Fruit fly (Drosophila melanogaster): ENCODE results near the gene hng3.

The hng3 gene

DNA sequence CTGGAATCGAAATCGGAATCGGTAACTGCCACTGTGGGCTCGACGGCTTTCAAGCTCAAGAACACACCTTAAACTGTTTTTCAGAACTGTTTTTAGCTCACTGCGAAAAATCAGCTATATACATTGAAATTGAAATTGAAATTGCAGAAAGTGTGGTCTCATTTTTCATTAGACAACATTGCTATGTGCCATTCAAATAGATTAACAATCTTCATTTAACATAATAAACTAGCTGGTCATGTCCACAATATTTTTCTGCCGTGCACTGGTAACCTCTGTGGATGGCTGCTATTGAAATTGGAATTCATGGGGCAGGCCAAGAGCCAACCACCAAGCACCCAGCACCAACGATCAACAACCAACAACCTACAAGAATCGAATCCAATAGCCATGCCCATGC, 19.3 kb downstream of the hng3 start (continued):
- TF ChIP-seq Max (GFP tag; optimal IDR thresholded peaks at IDR 0.05): no peak
- TF ChIP-seq vvl (GFP tag; IDR thresholded peaks at IDR 0.05): 0 out of 2 replicates have a peak, but pooled peaks have one; percentile 12
- 0 out of 3 replicates have a peak, but pooled peaks have one; percentile 33 for TF ChIP-seq CG34422 (GFP tag; IDR thresholded peaks at IDR 0.05)
- peak; percentile 35 for TF ChIP-seq Blimp-1 (GFP tag; optimal IDR thresholded peaks at IDR 0.05)
- TF ChIP-seq CG7839 (tag; optimal IDR thresholded peaks at IDR 0.05): peak; percentile 9
- TF ChIP-seq ranshi (GFP tag; IDR thresholded peaks at IDR 0.05): peak; percentile 43; the same call in 1 of the 2 replicates
- peak; percentile 53; the same call in 1 of the 2 replicates for TF ChIP-seq chm (GFP tag; IDR thresholded peaks at IDR 0.05)
- no peak for TF ChIP-seq CG6813 (GFP tag; optimal IDR thresholded peaks at IDR 0.05)
- peak in 1 of 3 experiments; percentile 6 for TF ChIP-seq Stat92E (GFP tag; optimal IDR thresholded peaks at IDR 0.05)
- TF ChIP-seq Med (GFP tag): peak; percentile 57
- TF ChIP-seq sim (GFP tag; IDR thresholded peaks at IDR 0.05): no peak
- TF ChIP-seq CG17328 (GFP tag; IDR thresholded peaks at IDR 0.05): 0 out of 2 replicates have a peak, but pooled peaks have one; percentile 26
- TF ChIP-seq hth (optimal IDR thresholded peaks at IDR 0.05): no peak
- TF ChIP-seq phol (tag; optimal IDR thresholded peaks at IDR 0.05): peak; percentile 16
- TF ChIP-seq Spps (tag; optimal IDR thresholded peaks at IDR 0.05): peak; percentile 33
- peak; percentile 31 for TF ChIP-seq nmo (GFP tag; optimal IDR thresholded peaks at IDR 0.05)
- no peak for TF ChIP-seq sc (optimal IDR thresholded peaks at IDR 0.05)
- peak; percentile 15 for TF ChIP-seq sc (GFP tag; optimal IDR thresholded peaks at IDR 0.05)
- TF ChIP-seq ci (GFP tag; IDR thresholded peaks at IDR 0.05): peak; percentile 7; the same call in 1 of the 3 replicates
- peak; percentile 3 for TF ChIP-seq fd64A (GFP tag; optimal IDR thresholded peaks at IDR 0.05)
- TF ChIP-seq Ptx1 (GFP tag; IDR thresholded peaks at IDR 0.05): no peak
- no peak for TF ChIP-seq CG42726 (GFP tag; IDR thresholded peaks at IDR 0.05; ENCODE audit: partially characterized antibody)
- no peak for TF ChIP-seq CG31388 (GFP tag; optimal IDR thresholded peaks at IDR 0.05)
- TF ChIP-seq bsh (GFP tag; optimal IDR thresholded peaks at IDR 0.05): peak; percentile 63 to 66
- no peak for TF ChIP-seq knrl (GFP tag; IDR thresholded peaks at IDR 0.05; ENCODE audit: partially characterized antibody)
- TF ChIP-seq grau (tag; optimal IDR thresholded peaks at IDR 0.05): peak; percentile 18
- no peak for TF ChIP-seq tll (GFP tag; optimal IDR thresholded peaks at IDR 0.05)
- no peak for TF ChIP-seq lab (GFP tag; optimal IDR thresholded peaks at IDR 0.05)
- no peak for TF ChIP-seq D (optimal IDR thresholded peaks at IDR 0.05)
- no peak for TF ChIP-seq D (GFP tag; optimal IDR thresholded peaks at IDR 0.05)
- 0 out of 2 replicates have a peak, but pooled peaks have one; percentile 16 for TF ChIP-seq lmd (GFP tag; IDR thresholded peaks at IDR 0.05)
- no peak for TF ChIP-seq dm (GFP tag; optimal IDR thresholded peaks at IDR 0.05)
- peak; percentile 66 for TF ChIP-seq Xrp1 (GFP tag; IDR thresholded peaks at IDR 0.05)
- TF ChIP-seq CG11504 (tag; optimal IDR thresholded peaks at IDR 0.05): peak; percentile 20
- no peak for TF ChIP-seq dati (GFP tag; IDR thresholded peaks at IDR 0.05)
- TF ChIP-seq CG12391 (tag; optimal IDR thresholded peaks at IDR 0.05): peak; percentile 10
- peak; percentile 76 for TF ChIP-seq Drgx (GFP tag; IDR thresholded peaks at IDR 0.05)
- TF ChIP-seq psq (GFP tag; optimal IDR thresholded peaks at IDR 0.05): no peak
- TF ChIP-seq sens (GFP tag): peak; percentile 84
- no peak for TF ChIP-seq BEAF-32 (GFP tag; optimal IDR thresholded peaks at IDR 0.05)
- no peak for TF ChIP-seq sr (GFP tag; IDR thresholded peaks at IDR 0.05)
- peak; percentile 27 for TF ChIP-seq Antp (GFP tag; optimal IDR thresholded peaks at IDR 0.05)
- TF ChIP-seq CG7556 (GFP tag; optimal IDR thresholded peaks at IDR 0.05): peak; percentile 16
- TF ChIP-seq dmrt11E (tag; optimal IDR thresholded peaks at IDR 0.05): peak; percentile 51
- TF ChIP-seq Doc2 (GFP tag; IDR thresholded peaks at IDR 0.05): no peak
- no peak for TF ChIP-seq MTF-1 (GFP tag; optimal IDR thresholded peaks at IDR 0.05; ENCODE audit: borderline replicate concordance)

All from whole organism, embryonic.